Worm (Caenorhabditis elegans) whole organism, late embryonic: ENCODE results near the gene frpr-19.

ENCODE experiments used
- C08G9.2 ChIP-seq: sonication (generic microtip); optimal IDR thresholded peaks from 2 replicates; lab custom pipeline; 2016; ENCODE audit warnings: mild to moderate bottlenecking, missing genetic modification characterization, moderate library complexity, missing compliant biosample characterization
- C38D4.7 ChIP-seq: fragments of 200-800 bp; sonication (Bioruptor generic); optimal IDR thresholded peaks from 2 replicates; lab custom pipeline; 2018; ENCODE audit warnings: mild to moderate bottlenecking, missing genetic modification characterization, moderate library complexity, missing compliant biosample characterization
- F13H6.1 ChIP-seq: sonication (generic microtip); optimal IDR thresholded peaks from 2 replicates; lab custom pipeline; 2016; ENCODE audit warnings: missing genetic modification characterization, missing compliant biosample characterization
- K02D7.2 ChIP-seq: sonication (generic microtip); optimal IDR thresholded peaks from 2 replicates; lab custom pipeline; 2017; ENCODE audit warnings: mild to moderate bottlenecking, missing genetic modification characterization, missing compliant biosample characterization
- Y22D7AL.16 ChIP-seq: sonication (generic microtip); optimal IDR thresholded peaks from 2 replicates; lab custom pipeline; 2016; ENCODE audit warnings: missing genetic modification characterization, missing compliant biosample characterization
- ama-1 ChIP-seq: fragments of 150-350 bp; optimal IDR thresholded peaks from 2 replicates; lab custom pipeline; 2014
- ceh-19 ChIP-seq: fragments of 200-800 bp; sonication (Bioruptor generic); optimal IDR thresholded peaks from 2 replicates; lab custom pipeline; 2018; ENCODE audit warnings: mild to moderate bottlenecking, missing genetic modification characterization, missing compliant biosample characterization
- ceh-2 ChIP-seq: sonication (generic microtip); optimal IDR thresholded peaks from 2 replicates; lab custom pipeline; 2016; ENCODE audit warnings: missing genotype, missing genetic modification characterization, missing compliant biosample characterization
- ceh-24 ChIP-seq: sonication (generic microtip); optimal IDR thresholded peaks from 2 replicates; lab custom pipeline; 2016; ENCODE audit warnings: mild to moderate bottlenecking, missing genetic modification characterization, missing compliant biosample characterization
- ceh-30 ChIP-seq: fragments of 150-350 bp; optimal IDR thresholded peaks from 2 replicates; lab custom pipeline; 2014; ENCODE audit warnings: missing biosample characterization, missing genetic modification characterization
- ceh-48 ChIP-seq: sonication (generic microtip); optimal IDR thresholded peaks from 2 replicates; lab custom pipeline; 2016; ENCODE audit warnings: missing genetic modification characterization, inconsistent platforms, missing compliant biosample characterization
- ceh-9 ChIP-seq: sonication (generic microtip); optimal IDR thresholded peaks from 2 replicates; lab custom pipeline; 2016; ENCODE audit warnings: mild to moderate bottlenecking, missing genetic modification characterization, inconsistent platforms, missing compliant biosample characterization
- che-1 ChIP-seq: sonication (generic microtip); optimal IDR thresholded peaks from 2 replicates; lab custom pipeline; 2016; ENCODE audit warnings: mild to moderate bottlenecking, missing genetic modification characterization, missing compliant biosample characterization
- dmd-4 ChIP-seq: sonication (generic microtip); optimal IDR thresholded peaks from 2 replicates; lab custom pipeline; 2016; ENCODE audit warnings: borderline replicate concordance, missing genetic modification characterization, missing compliant biosample characterization
- dve-1 ChIP-seq: sonication (generic microtip); optimal IDR thresholded peaks from 2 replicates; lab custom pipeline; 2017; ENCODE audit warnings: antibody characterized with exemption, mild to moderate bottlenecking, missing genetic modification characterization, missing compliant biosample characterization
- elt-4 ChIP-seq: sonication (generic microtip); optimal IDR thresholded peaks from 2 replicates; lab custom pipeline; 2016; ENCODE audit warnings: missing genetic modification characterization, missing compliant biosample characterization
- hlh-6 ChIP-seq: sonication (generic microtip); optimal IDR thresholded peaks from 2 replicates; lab custom pipeline; 2016; ENCODE audit warnings: missing genotype, missing genetic modification characterization, missing compliant biosample characterization
- lin-11 ChIP-seq: fragments of 200-800 bp; sonication (Bioruptor generic); optimal IDR thresholded peaks from 2 replicates; lab custom pipeline; 2018; ENCODE audit warnings: mild to moderate bottlenecking, missing genetic modification characterization, missing compliant biosample characterization
- nfya-1 ChIP-seq: sonication (generic microtip); optimal IDR thresholded peaks from 2 replicates; lab custom pipeline; 2017; ENCODE audit warnings: missing genetic modification characterization, mild to moderate bottlenecking, missing compliant biosample characterization, antibody characterized with exemption, moderate library complexity
- nhr-11 ChIP-seq: fragments of 150-350 bp; optimal IDR thresholded peaks from 2 replicates; lab custom pipeline; 2014; ENCODE audit warnings: missing biosample characterization, missing genetic modification characterization
- npax-4 ChIP-seq: sonication (generic microtip); optimal IDR thresholded peaks from 2 replicates; lab custom pipeline; 2016; ENCODE audit warnings: missing genetic modification characterization, missing compliant biosample characterization
- pag-3 ChIP-seq: sonication (generic microtip); optimal IDR thresholded peaks from 2 replicates; lab custom pipeline; 2016; ENCODE audit warnings: missing compliant biosample characterization, missing genetic modification characterization, borderline replicate concordance
- pat-9 ChIP-seq: fragments of 200-800 bp; sonication (Bioruptor generic); optimal IDR thresholded peaks from 2 replicates; lab custom pipeline; 2018; ENCODE audit warnings: mild to moderate bottlenecking, missing genetic modification characterization, moderate library complexity, missing compliant biosample characterization
- pqm-1 ChIP-seq: sonication (generic microtip); optimal IDR thresholded peaks from 2 replicates; lab custom pipeline; 2016; ENCODE audit warnings: missing genetic modification characterization, missing compliant biosample characterization
- rnt-1 ChIP-seq: sonication (generic microtip); optimal IDR thresholded peaks from 2 replicates; lab custom pipeline; 2016; ENCODE audit warnings: missing genetic modification characterization, missing compliant biosample characterization
- tbx-2 ChIP-seq: sonication (generic microtip); optimal IDR thresholded peaks from 2 replicates; lab custom pipeline; 2016; ENCODE audit warnings: missing genetic modification characterization, missing compliant biosample characterization
- ttx-3 ChIP-seq: sonication (generic microtip); optimal IDR thresholded peaks from 2 replicates; lab custom pipeline; 2016; ENCODE audit warnings: missing genetic modification reagents, missing genetic modification characterization, missing compliant biosample characterization
- unc-42 ChIP-seq: sonication (generic microtip); optimal IDR thresholded peaks from 2 replicates; lab custom pipeline; 2016; ENCODE audit warnings: missing genotype, missing genetic modification characterization, missing compliant biosample characterization
- unc-55 ChIP-seq: sonication (generic microtip); optimal IDR thresholded peaks from 2 replicates; lab custom pipeline; 2017; ENCODE audit warnings: missing biosample characterization, missing genetic modification reagents, missing genetic modification characterization
- unc-86 ChIP-seq: sonication (generic microtip); optimal IDR thresholded peaks from 2 replicates; lab custom pipeline; 2016; ENCODE audit warnings: missing genetic modification characterization, missing compliant biosample characterization
- zip-5 ChIP-seq: sonication (generic microtip); optimal IDR thresholded peaks from 2 replicates; lab custom pipeline; 2016; ENCODE audit warnings: missing genetic modification characterization, missing compliant biosample characterization
- ztf-16 ChIP-seq: sonication (generic microtip); optimal IDR thresholded peaks from 2 replicates; lab custom pipeline; 2017; ENCODE audit warnings: missing genetic modification characterization, missing compliant biosample characterization

frpr-19 gene

ce11 chrIV:1814764-1815518 is 33.5 kb upstream of the frpr-19 start, which contains the start of gene snn-1:
snn-1 (minus strand) TSS chrIV:1815118.
- TF ChIP-seq ceh-9 (tag; lab: Kevin White, UChicago) (no peak), unc-42 (tag; lab: Kevin White, UChicago) (peak; percentile 32), rnt-1 (tag; lab: Kevin White, UChicago) (no peak), ama-1 (lab: Kevin White, UChicago) (no peak), tbx-2 (peak; percentile 17), elt-4 (tag; lab: Kevin White, UChicago) (no peak), ztf-16 (no peak), lin-11 (tag; lab: Kevin White, UChicago) (no peak), zip-5 (tag; lab: Kevin White, UChicago) (no peak), ttx-3 (tag; lab: Kevin White, UChicago) (no peak), ceh-2 (tag; lab: Kevin White, UChicago) (no peak)

- no peak for TF ChIP-seq ceh-19
- TF ChIP-seq nfya-1, result no peak
- TF ChIP-seq, all 69 proteins: peak for 0
Measured at ce11 chrIV:1813869-1814268, 32.4 kb upstream of the frpr-19 start.

- no peak for TF ChIP-seq unc-86
- TF ChIP-seq, all 69 proteins: peak for 0
Measured at ce11 chrIV:1804613-1805012, 23.2 kb upstream of the frpr-19 start.

- TF ChIP-seq unc-55, result no peak
- no peak for TF ChIP-seq ceh-2 (tag; lab: Kevin White, UChicago)
- TF ChIP-seq ttx-3 (tag; lab: Kevin White, UChicago), result no peak
- no peak for TF ChIP-seq pqm-1
- TF ChIP-seq K02D7.2 (tag; lab: Kevin White, UChicago), result no peak
- TF ChIP-seq nhr-11 (tag; lab: Kevin White, UChicago), result no peak
- no peak for TF ChIP-seq F13H6.1 (tag; lab: Kevin White, UChicago)
- no peak for TF ChIP-seq C38D4.7 (GFP tag; lab: Kevin White, UChicago)
- no peak for TF ChIP-seq unc-86
- TF ChIP-seq dmd-4 (tag; lab: Kevin White, UChicago), result no peak
- no peak for TF ChIP-seq pat-9
- no peak for TF ChIP-seq ceh-24 (tag; lab: Kevin White, UChicago)
- no peak for TF ChIP-seq zip-5 (tag; lab: Kevin White, UChicago)
- no peak for TF ChIP-seq ceh-30 (tag; lab: Kevin White, UChicago)
- no peak for TF ChIP-seq ama-1 (lab: Kevin White, UChicago)
- TF ChIP-seq npax-4 (tag; lab: Kevin White, UChicago), result no peak
- TF ChIP-seq rnt-1 (tag; lab: Kevin White, UChicago), result no peak
- no peak for TF ChIP-seq elt-4 (tag; lab: Kevin White, UChicago)
- TF ChIP-seq C08G9.2 (tag; lab: Kevin White, UChicago), result no peak
- TF ChIP-seq Y22D7AL.16 (tag; lab: Kevin White, UChicago), result no peak
Measured at ce11 chrIV:1803882-1804281, 22.4 kb upstream of the frpr-19 start, which contains the start of gene Y38C1BA.1. Y38C1BA.1 (minus strand) TSS chrIV:1803982.

ce11 chrIV:1791775-1792174 is 10.3 kb upstream of the frpr-19 start:
- TF ChIP-seq pqm-1 (no peak), ceh-48 (tag; lab: Kevin White, UChicago) (no peak), hlh-6 (tag; lab: Kevin White, UChicago) (no peak), dve-1 (tag; lab: Kevin White, UChicago) (no peak), nfya-1 (no peak), ztf-16 (no peak), che-1 (tag; lab: Kevin White, UChicago) (no peak)

ce11 chrIV:1790677-1791076 is 9.2 kb upstream of the frpr-19 start:
- TF ChIP-seq pag-3 (tag; lab: Kevin White, UChicago) (no peak), ceh-30 (tag; lab: Kevin White, UChicago) (no peak)
